Worm (Caenorhabditis elegans) whole organism, L1 larva: Measurements from ENCODE around the gene Y47A7.2.

Experiments
- aha-1 ChIP-seq: fragments of 150-350 bp; optimal IDR thresholded peaks from 2 replicates; lab custom pipeline; 2014; ENCODE audit warnings: missing biosample characterization, missing genetic modification characterization
- ama-1 ChIP-seq: fragments of 150-350 bp; optimal IDR thresholded peaks from 2 replicates; lab custom pipeline; 2014
- ceh-8 ChIP-seq: fragments of 200-800 bp; sonication (Bioruptor generic); optimal IDR thresholded peaks from 2 replicates; lab custom pipeline; 2018; ENCODE audit warnings: mild to moderate bottlenecking, missing genetic modification characterization, moderate library complexity, missing compliant biosample characterization
- dpl-1 ChIP-seq, 3 experiments: fragments of 150-350 bp in 2 of 3; sonication (generic microtip) in 1 of 3; optimal IDR thresholded peaks; 2 replicates each; lab custom pipeline; 2014 to 2017; ENCODE audit warnings: missing biosample characterization in 3 of 3, missing genetic modification characterization in 3 of 3, missing genetic modification reagents in 3 of 3
- grh-1 ChIP-seq: fragments of 200-800 bp; sonication (Bioruptor generic); IDR thresholded peaks from 2 replicates; pipeline ENCODE4 v1.3.6; 2022; ENCODE audit warnings: missing genetic modification reagents, missing genetic modification characterization, missing compliant biosample characterization
- irx-1 ChIP-seq: sonication (generic microtip); optimal IDR thresholded peaks from 2 replicates; lab custom pipeline; 2016; ENCODE audit warnings: missing genetic modification characterization, missing compliant biosample characterization
- nhr-71 ChIP-seq: sonication (generic microtip); optimal IDR thresholded peaks from 2 replicates; lab custom pipeline; 2016; ENCODE audit warnings: mild to moderate bottlenecking, missing genetic modification characterization, moderate library complexity, missing compliant biosample characterization
- nhr-76 ChIP-seq: sonication (generic microtip); optimal IDR thresholded peaks from 2 replicates; lab custom pipeline; 2017; ENCODE audit warnings: missing biosample characterization, missing genetic modification characterization
- pqm-1 ChIP-seq: sonication (generic microtip); optimal IDR thresholded peaks from 3 replicates; lab custom pipeline; 2017; ENCODE audit warnings: missing biosample characterization, missing genetic modification characterization
- snu-23 ChIP-seq: sonication (generic microtip); optimal IDR thresholded peaks from 2 replicates; lab custom pipeline; 2016; ENCODE audit warnings: missing genetic modification characterization, missing compliant biosample characterization
- unc-98 ChIP-seq: fragments of 200-800 bp; sonication (Bioruptor generic); IDR thresholded peaks from 2 replicates; pipeline ENCODE4 v1.3.6; 2022; ENCODE audit warnings: missing genetic modification characterization, missing compliant biosample characterization

ce11 chrV:5243036-5243435, 44.9 kb upstream of the Y47A7.2 start, which contains the start of gene cest-35.1:
- TF ChIP-seq ama-1 (lab: Kevin White, UChicago) (no peak), unc-98 (GFP tag; lab: Robert Waterston, UW) (no peak), irx-1 (tag; lab: Kevin White, UChicago) (no peak), nhr-71 (tag; lab: Kevin White, UChicago) (no peak), snu-23 (GFP tag; lab: Kevin White, UChicago) (no peak), ceh-8 (GFP tag; lab: Kevin White, UChicago) (no peak), pqm-1 (tag; lab: Kevin White, UChicago) (no peak), aha-1 (no peak), nhr-76 (tag; lab: Kevin White, UChicago) (no peak), dpl-1 (GFP tag; optimal IDR thresholded peaks at IDR 0.05; lab: Kevin White, UChicago) (no peak), grh-1 (GFP tag; lab: Robert Waterston, UW) (no peak)
